Worm (Caenorhabditis elegans) whole organism, mixed stage, embryonic: ENCODE data around the gene Y116A8C.29.

Experiments used
- bed-3 ChIP-seq: fragments of 200-800 bp; sonication (Bioruptor generic); optimal IDR thresholded peaks from 3 replicates; lab custom pipeline; 2018; ENCODE audit warnings: mild to moderate bottlenecking, missing genetic modification characterization, moderate library complexity, missing compliant biosample characterization
- lsy-2 ChIP-seq: fragments of 150-350 bp; optimal IDR thresholded peaks from 2 replicates; lab custom pipeline; 2014; ENCODE audit warnings: missing biosample characterization, missing genetic modification characterization
- mep-1 ChIP-seq: fragments of 150-350 bp; optimal IDR thresholded peaks from 2 replicates; lab custom pipeline; 2017; ENCODE audit warnings: missing biosample characterization, missing genetic modification reagents, missing genetic modification characterization, inconsistent platforms
- nhr-12 ChIP-seq: fragments of 150-350 bp; optimal IDR thresholded peaks from 2 replicates; lab custom pipeline; 2014; ENCODE audit warnings: missing biosample characterization, missing genetic modification characterization
- pha-4 ChIP-seq: fragments of 150-350 bp; optimal IDR thresholded peaks from 2 replicates; lab custom pipeline; 2018; ENCODE audit warnings: missing biosample characterization, missing genetic modification reagents, missing genetic modification characterization
- snpc-4 ChIP-seq: fragments of 150-350 bp; optimal IDR thresholded peaks from 2 replicates; lab custom pipeline; 2014; ENCODE audit warnings: missing biosample characterization, missing genetic modification characterization
- unc-39 ChIP-seq: fragments of 150-350 bp; optimal IDR thresholded peaks from 2 replicates; lab custom pipeline; 2014; ENCODE audit warnings: missing biosample characterization, missing genetic modification characterization
- unc-62 ChIP-seq: fragments of 150-350 bp; optimal IDR thresholded peaks from 2 replicates; lab custom pipeline; 2014; ENCODE audit warnings: missing biosample characterization, missing genetic modification reagents, missing genetic modification characterization

DNA sequence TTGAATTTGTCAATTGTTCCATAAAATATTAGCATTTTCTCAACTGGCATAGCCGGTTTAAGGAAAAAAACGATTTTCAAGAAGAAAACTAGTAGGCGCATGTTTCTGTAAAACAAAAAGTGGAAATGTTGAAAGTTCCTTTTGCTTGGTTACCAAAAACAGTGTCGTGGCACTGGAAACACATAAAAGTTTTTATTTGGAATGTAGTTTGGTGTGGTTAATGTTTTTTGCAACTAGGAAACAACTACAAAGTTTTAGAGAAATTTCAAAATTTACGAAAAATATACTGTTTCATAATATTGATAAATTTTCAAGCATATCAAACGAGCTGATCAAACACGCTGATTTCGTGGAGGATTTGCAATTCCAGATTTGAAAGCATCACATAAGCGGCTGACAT lies 48.1 kb upstream of the Y116A8C.29 start, which contains the start of gene clec-195:
- no peak for TF ChIP-seq unc-39 (tag; lab: Kevin White, UChicago)
- TF ChIP-seq nhr-12 (tag; lab: Kevin White, UChicago) = no peak
- no peak for TF ChIP-seq pha-4 (tag; lab: Kevin White, UChicago)
- no peak for TF ChIP-seq mep-1
- no peak for TF ChIP-seq bed-3 (GFP tag; lab: Kevin White, UChicago)
- TF ChIP-seq snpc-4 (tag; lab: Kevin White, UChicago) = no peak
- no peak for TF ChIP-seq unc-62 (GFP tag; lab: Kevin White, UChicago)
- TF ChIP-seq lsy-2 (tag; lab: Kevin White, UChicago) = no peak
